Worm (Caenorhabditis elegans) whole organism, L2 larva: Measurements from ENCODE around the gene der-2.

Source experiments
- C34F6.9 ChIP-seq: fragments of 150-350 bp; optimal IDR thresholded peaks from 2 replicates; lab custom pipeline; 2014; ENCODE audit warnings: missing biosample characterization, missing genetic modification characterization
- F13H6.1 ChIP-seq: sonication (generic microtip); optimal IDR thresholded peaks from 2 replicates; lab custom pipeline; 2016; ENCODE audit warnings: missing genetic modification characterization, missing compliant biosample characterization
- R02D3.7 ChIP-seq: fragments of 150-350 bp; optimal IDR thresholded peaks from 2 replicates; lab custom pipeline; 2014; ENCODE audit warnings: missing biosample characterization, missing genetic modification characterization
- ZK546.5 ChIP-seq: sonication (generic microtip); optimal IDR thresholded peaks from 2 replicates; lab custom pipeline; 2017; ENCODE audit warnings: missing biosample characterization, missing genetic modification characterization
- aly-2 ChIP-seq: fragments of 150-350 bp; optimal IDR thresholded peaks from 2 replicates; lab custom pipeline; 2014; ENCODE audit warnings: missing biosample characterization, missing genetic modification characterization
- ama-1 ChIP-seq: fragments of 150-350 bp; optimal IDR thresholded peaks from 2 replicates; lab custom pipeline; 2018; ENCODE audit warnings: inconsistent platforms
- blmp-1 ChIP-seq: sonication (generic microtip); optimal IDR thresholded peaks from 2 replicates; lab custom pipeline; 2017; ENCODE audit warnings: missing genetic modification characterization, mild to moderate bottlenecking, missing compliant biosample characterization, antibody characterized with exemption, moderate library complexity; ENCODE audit not compliant: insufficient read depth
- crh-2 ChIP-seq: sonication (generic microtip); optimal IDR thresholded peaks from 2 replicates; lab custom pipeline; 2017; ENCODE audit warnings: missing biosample characterization, missing genetic modification characterization
- dmd-4 ChIP-seq: sonication (generic microtip); optimal IDR thresholded peaks from 2 replicates; lab custom pipeline; 2017; ENCODE audit warnings: missing biosample characterization, missing genetic modification characterization
- egl-27 ChIP-seq: sonication (generic microtip); optimal IDR thresholded peaks from 3 replicates; lab custom pipeline; 2017; ENCODE audit warnings: missing biosample characterization, missing genetic modification reagents, missing genetic modification characterization
- elt-1 ChIP-seq: fragments of 150-350 bp; optimal IDR thresholded peaks from 2 replicates; lab custom pipeline; 2014; ENCODE audit warnings: missing biosample characterization, missing genetic modification characterization
- elt-3 ChIP-seq: sonication (generic microtip); optimal IDR thresholded peaks from 2 replicates; lab custom pipeline; 2017; ENCODE audit warnings: missing biosample characterization, missing genetic modification characterization
- fos-1 ChIP-seq: fragments of 150-350 bp; optimal IDR thresholded peaks from 2 replicates; lab custom pipeline; 2014; ENCODE audit warnings: missing biosample characterization, missing genetic modification characterization
- gmeb-1 ChIP-seq: fragments of 150-350 bp; optimal IDR thresholded peaks from 2 replicates; lab custom pipeline; 2014; ENCODE audit warnings: missing biosample characterization, missing genetic modification characterization
- lin-11 ChIP-seq: fragments of 150-350 bp; sonication (generic microtip); optimal IDR thresholded peaks from 2 replicates; lab custom pipeline; 2014; ENCODE audit warnings: missing biosample characterization, missing genetic modification characterization, inconsistent platforms, mixed read lengths
- lin-13 ChIP-seq: fragments of 150-350 bp; optimal IDR thresholded peaks from 2 replicates; lab custom pipeline; 2014; ENCODE audit warnings: missing biosample characterization, missing genetic modification reagents, missing genetic modification characterization
- lin-39 ChIP-seq: fragments of 150-350 bp; optimal IDR thresholded peaks from 2 replicates; lab custom pipeline; 2014; ENCODE audit warnings: missing biosample characterization, missing genetic modification reagents, missing genetic modification characterization
- lsy-2 ChIP-seq, 2 experiments: fragments of 150-350 bp in 1 of 2; sonication (generic microtip) in 1 of 2; optimal IDR thresholded peaks; 2 replicates each; lab custom pipeline; 2014 to 2017; ENCODE audit warnings: missing biosample characterization in 2 of 2, missing genetic modification characterization in 2 of 2
- mbf-1 ChIP-seq: sonication (generic microtip); optimal IDR thresholded peaks from 2 replicates; lab custom pipeline; 2017; ENCODE audit warnings: missing biosample characterization, missing genetic modification characterization
- nhr-10 ChIP-seq: sonication (generic microtip); optimal IDR thresholded peaks from 2 replicates; lab custom pipeline; 2017; ENCODE audit warnings: missing biosample characterization, missing genetic modification characterization
- nhr-12 ChIP-seq: fragments of 150-350 bp; optimal IDR thresholded peaks from 2 replicates; lab custom pipeline; 2014; ENCODE audit warnings: missing biosample characterization, missing genetic modification characterization
- nhr-129 ChIP-seq: fragments of 150-350 bp; optimal IDR thresholded peaks from 2 replicates; lab custom pipeline; 2014; ENCODE audit warnings: missing biosample characterization, missing genetic modification characterization
- nhr-21 ChIP-seq: fragments of 150-350 bp; optimal IDR thresholded peaks from 2 replicates; lab custom pipeline; 2014; ENCODE audit warnings: missing biosample characterization, missing genetic modification characterization
- nhr-23 ChIP-seq: fragments of 150-350 bp; optimal IDR thresholded peaks from 2 replicates; lab custom pipeline; 2014; ENCODE audit warnings: missing biosample characterization, missing genetic modification reagents, missing genetic modification characterization
- nhr-237 ChIP-seq: fragments of 150-350 bp; optimal IDR thresholded peaks from 2 replicates; lab custom pipeline; 2014; ENCODE audit warnings: missing biosample characterization, missing genetic modification characterization
- nhr-25 ChIP-seq: fragments of 150-350 bp; sonication (generic microtip); optimal IDR thresholded peaks from 3 replicates; lab custom pipeline; 2014; ENCODE audit warnings: missing biosample characterization, missing genetic modification characterization
- nhr-6 ChIP-seq: fragments of 150-350 bp; optimal IDR thresholded peaks from 2 replicates; lab custom pipeline; 2014; ENCODE audit warnings: missing biosample characterization, missing genetic modification characterization
- nhr-77 ChIP-seq: fragments of 150-350 bp; optimal IDR thresholded peaks from 2 replicates; lab custom pipeline; 2014; ENCODE audit warnings: missing biosample characterization, missing genetic modification characterization
- peb-1 ChIP-seq: fragments of 150-350 bp; optimal IDR thresholded peaks from 2 replicates; lab custom pipeline; 2014; ENCODE audit warnings: missing biosample characterization, missing genetic modification characterization
- sem-4 ChIP-seq: fragments of 150-350 bp; optimal IDR thresholded peaks from 2 replicates; lab custom pipeline; 2014; ENCODE audit warnings: missing biosample characterization, missing genetic modification reagents, missing genetic modification characterization
- skn-1 ChIP-seq: sonication (generic microtip); optimal IDR thresholded peaks from 2 replicates; lab custom pipeline; 2017; ENCODE audit warnings: missing biosample characterization, missing genetic modification characterization
- sma-3 ChIP-seq: sonication (generic microtip); optimal IDR thresholded peaks from 2 replicates; lab custom pipeline; 2016; ENCODE audit warnings: missing genetic modification reagents, missing genetic modification characterization, missing compliant biosample characterization
- sma-9 ChIP-seq, 2 experiments: fragments of 150-350 bp in 1 of 2; sonication (generic microtip) in 1 of 2; optimal IDR thresholded peaks; 2 replicates each; lab custom pipeline; 2014 to 2016; ENCODE audit warnings: missing genetic modification characterization in 2 of 2, mild to moderate bottlenecking in 1 of 2, missing biosample characterization in 1 of 2, missing compliant biosample characterization in 1 of 2, missing genetic modification reagents in 1 of 2, moderate library complexity in 1 of 2
- snpc-4 ChIP-seq: fragments of 150-350 bp; optimal IDR thresholded peaks from 2 replicates; lab custom pipeline; 2014; ENCODE audit warnings: missing biosample characterization, missing genetic modification characterization
- unc-55 ChIP-seq: fragments of 150-350 bp; sonication (generic microtip); optimal IDR thresholded peaks from 3 replicates; lab custom pipeline; 2014; ENCODE audit warnings: missing biosample characterization, missing genetic modification reagents, missing genetic modification characterization
- unc-62 ChIP-seq: fragments of 150-350 bp; optimal IDR thresholded peaks from 2 replicates; lab custom pipeline; 2014; ENCODE audit warnings: missing biosample characterization, missing genetic modification reagents, missing genetic modification characterization
- zag-1 ChIP-seq: fragments of 150-350 bp; optimal IDR thresholded peaks from 2 replicates; lab custom pipeline; 2014; ENCODE audit warnings: missing biosample characterization, missing genetic modification characterization
- ztf-11 ChIP-seq: sonication (generic microtip); optimal IDR thresholded peaks from 2 replicates; lab custom pipeline; 2017; ENCODE audit warnings: missing biosample characterization, missing genetic modification characterization
- ztf-4 ChIP-seq: fragments of 150-350 bp; optimal IDR thresholded peaks from 2 replicates; lab custom pipeline; 2014; ENCODE audit warnings: missing biosample characterization, missing genetic modification characterization

der-2 gene

ce11 chrIII:7242988-7243387, 20.1 kb upstream of the der-2 start, which contains the start of gene osm-10:
Gene osm-10 (plus strand): TSS chrIII:7243280.
- TF ChIP-seq lsy-2 (tag; optimal IDR thresholded peaks at IDR 0.05; lab: Kevin White, UChicago) (no peak), unc-62 (GFP tag; lab: Kevin White, UChicago) (no peak), nhr-12 (tag; lab: Kevin White, UChicago) (no peak), C34F6.9 (no peak), nhr-129 (tag; lab: Kevin White, UChicago) (no peak), lin-11 (tag; lab: Kevin White, UChicago) (no peak), blmp-1 (tag; lab: Kevin White, UChicago) (no peak), mbf-1 (tag; lab: Kevin White, UChicago) (no peak), nhr-21 (tag; lab: Kevin White, UChicago) (no peak), gmeb-1 (tag; lab: Kevin White, UChicago) (no peak)
- TF ChIP-seq, all 48 proteins: peak for 0

- TF ChIP-seq R02D3.7 (tag; lab: Kevin White, UChicago) (no peak), nhr-237 (tag; lab: Kevin White, UChicago) (no peak), lin-13 (no peak), gmeb-1 (tag; lab: Kevin White, UChicago) (no peak), ztf-11 (tag; lab: Kevin White, UChicago) (no peak), lin-11 (tag; lab: Kevin White, UChicago) (no peak), blmp-1 (tag; lab: Kevin White, UChicago) (no peak), peb-1 (tag; lab: Kevin White, UChicago) (no peak), C34F6.9 (no peak), elt-3 (tag; lab: Kevin White, UChicago) (no peak), nhr-10 (tag; lab: Kevin White, UChicago) (no peak), nhr-129 (tag; lab: Kevin White, UChicago) (no peak), lin-39 (tag; lab: Kevin White, UChicago) (no peak), zag-1 (no peak), nhr-77 (no peak)
Measured at ce11 chrIII:7241065-7241464, 18.1 kb upstream of the der-2 start, which contains the start of gene ztf-31. Gene ztf-31 (plus strand): TSS chrIII:7241365.

ce11 chrIII:7239416-7239815, 16.5 kb upstream of the der-2 start:
- TF ChIP-seq lin-39 (tag; lab: Kevin White, UChicago) (no peak), nhr-129 (tag; lab: Kevin White, UChicago) (no peak), nhr-21 (tag; lab: Kevin White, UChicago) (no peak), unc-55 (GFP tag; lab: Kevin White, UChicago) (no peak), sma-3 (GFP tag; lab: Kevin White, UChicago) (no peak), dmd-4 (tag; lab: Kevin White, UChicago) (no peak), lsy-2 (tag; optimal IDR thresholded peaks at IDR 0.05; lab: Kevin White, UChicago) (no peak), snpc-4 (no peak)

ce11 chrIII:7238727-7239126, 15.8 kb upstream of the der-2 start, which contains the start of gene pars-1:
Gene pars-1 (plus strand): TSS chrIII:7239027.
- TF ChIP-seq egl-27 (tag; lab: Kevin White, UChicago) = no peak
- TF ChIP-seq nhr-129 (tag; lab: Kevin White, UChicago) = peak; percentile 22

ce11 chrIII:7234148-7234547, 11.2 kb upstream of the der-2 start, which contains the start of gene ndus-8:
Gene ndus-8 (minus strand): TSS chrIII:7234202.
- TF ChIP-seq fos-1 (tag; lab: Kevin White, UChicago) = peak; percentile 7
- peak; percentile 32 for TF ChIP-seq nhr-6
- TF ChIP-seq snpc-4 = peak; percentile 74
- peak; percentile 67 for TF ChIP-seq crh-2 (tag; lab: Kevin White, UChicago)
- peak; percentile 75 for TF ChIP-seq gmeb-1 (tag; lab: Kevin White, UChicago)
- peak; percentile 54 for TF ChIP-seq nhr-21 (tag; lab: Kevin White, UChicago)
- TF ChIP-seq unc-62 (GFP tag; lab: Kevin White, UChicago) = no peak
- no peak for TF ChIP-seq elt-1 (tag; lab: Kevin White, UChicago)
- peak; percentile 36 for TF ChIP-seq sem-4 (tag; lab: Kevin White, UChicago)
- TF ChIP-seq egl-27 (tag; lab: Kevin White, UChicago) = peak; percentile 59
- peak; percentile 54 for TF ChIP-seq lin-11 (tag; lab: Kevin White, UChicago)
- TF ChIP-seq ztf-4 (tag; lab: Kevin White, UChicago) = peak; percentile 59
- TF ChIP-seq nhr-129 (tag; lab: Kevin White, UChicago) = peak; percentile 43
- TF ChIP-seq skn-1 (tag; lab: Kevin White, UChicago) = no peak
- no peak for TF ChIP-seq ZK546.5 (tag; lab: Kevin White, UChicago)
- peak; percentile 69 for TF ChIP-seq nhr-25 (tag; lab: Kevin White, UChicago)
- peak; percentile 40 for TF ChIP-seq F13H6.1 (tag; lab: Kevin White, UChicago)
- TF ChIP-seq ama-1 = no peak
- TF ChIP-seq lsy-2 (tag; optimal IDR thresholded peaks at IDR 0.05; lab: Kevin White, UChicago) = peak; percentile 61 to 86
- no peak for TF ChIP-seq dmd-4 (tag; lab: Kevin White, UChicago)
- no peak for TF ChIP-seq nhr-12 (tag; lab: Kevin White, UChicago)
- peak; percentile 60 for TF ChIP-seq lin-13
- TF ChIP-seq nhr-23 (tag; lab: Kevin White, UChicago) = no peak
- TF ChIP-seq C34F6.9 = peak; percentile 79
- TF ChIP-seq sma-3 (GFP tag; lab: Kevin White, UChicago) = peak; percentile 58
- TF ChIP-seq sma-9 (GFP tag; optimal IDR thresholded peaks at IDR 0.05; lab: Kevin White, UChicago) = peak; percentile 86
- TF ChIP-seq sma-9 (tag; optimal IDR thresholded peaks at IDR 0.05; lab: Kevin White, UChicago) = no peak
- no peak for TF ChIP-seq lin-39 (tag; lab: Kevin White, UChicago)
- no peak for TF ChIP-seq aly-2
